Worm (Caenorhabditis elegans) whole organism, L1 larva: Measurements from ENCODE around the gene ppgn-1.
A peak's percentile ranks its signal among the peaks of the same experiment; 100 is the strongest.

Experiments used
- C04F5.9 ChIP-seq: sonication (generic microtip); optimal IDR thresholded peaks from 2 replicates; lab custom pipeline; 2016; ENCODE audit warnings: missing genetic modification characterization, missing compliant biosample characterization
- C16A3.4 ChIP-seq: fragments of 150-350 bp; optimal IDR thresholded peaks from 2 replicates; lab custom pipeline; 2014; ENCODE audit warnings: missing biosample characterization, missing genetic modification characterization
- C34B4.2 ChIP-seq: sonication (generic microtip); optimal IDR thresholded peaks from 2 replicates; lab custom pipeline; 2017; ENCODE audit warnings: mild to moderate bottlenecking, missing genetic modification characterization, missing compliant biosample characterization
- Y116A8C.19 ChIP-seq: sonication (generic microtip); optimal IDR thresholded peaks from 2 replicates; lab custom pipeline; 2016; ENCODE audit warnings: missing compliant biosample characterization, missing genetic modification characterization, borderline replicate concordance
- aly-2 ChIP-seq: fragments of 150-350 bp; optimal IDR thresholded peaks from 2 replicates; lab custom pipeline; 2014; ENCODE audit warnings: missing biosample characterization, missing genetic modification characterization
- blmp-1 ChIP-seq: fragments of 150-350 bp; optimal IDR thresholded peaks from 2 replicates; lab custom pipeline; 2014; ENCODE audit warnings: missing biosample characterization, missing genetic modification characterization
- ceh-8 ChIP-seq: fragments of 200-800 bp; sonication (Bioruptor generic); optimal IDR thresholded peaks from 2 replicates; lab custom pipeline; 2018; ENCODE audit warnings: mild to moderate bottlenecking, missing genetic modification characterization, moderate library complexity, missing compliant biosample characterization
- ceh-82 ChIP-seq, 3 experiments: fragments of 150-350 bp in 1 of 3; sonication (generic microtip) in 2 of 3; optimal IDR thresholded peaks; 2 replicates each; lab custom pipeline; 2014 to 2017; ENCODE audit warnings: missing biosample characterization in 3 of 3, missing genetic modification characterization in 3 of 3
- ceh-88 ChIP-seq: fragments of 200-800 bp; sonication (Bioruptor generic); IDR thresholded peaks from 2 replicates; pipeline ENCODE4 v1.3.6; 2022; ENCODE audit warnings: missing genetic modification characterization, missing compliant biosample characterization
- ces-1 ChIP-seq: fragments of 150-350 bp; optimal IDR thresholded peaks from 2 replicates; lab custom pipeline; 2014; ENCODE audit warnings: missing biosample characterization, missing genetic modification reagents, missing genetic modification characterization
- dsc-1 ChIP-seq: sonication (generic microtip); optimal IDR thresholded peaks from 2 replicates; lab custom pipeline; 2016; ENCODE audit warnings: mild to moderate bottlenecking, missing genetic modification characterization, missing compliant biosample characterization
- efl-3 ChIP-seq: fragments of 200-800 bp; sonication (Bioruptor generic); optimal IDR thresholded peaks from 2 replicates; lab custom pipeline; 2018; ENCODE audit warnings: mild to moderate bottlenecking, missing genetic modification characterization, missing compliant biosample characterization
- egl-13 ChIP-seq: sonication (generic microtip); optimal IDR thresholded peaks from 2 replicates; lab custom pipeline; 2016; ENCODE audit warnings: missing genotype, missing genetic modification reagents, missing genetic modification characterization, missing compliant biosample characterization
- egl-27 ChIP-seq, 2 experiments: fragments of 150-350 bp in 1 of 2; sonication (generic microtip); optimal IDR thresholded peaks; 3 replicates each; lab custom pipeline; 2017 to 2018; ENCODE audit warnings: missing biosample characterization in 2 of 2, missing genetic modification characterization in 2 of 2, missing genetic modification reagents in 2 of 2
- elt-2 ChIP-seq: sonication (generic microtip); optimal IDR thresholded peaks from 2 replicates; lab custom pipeline; 2016; ENCODE audit warnings: missing genetic modification characterization, mild to moderate bottlenecking, inconsistent platforms, missing compliant biosample characterization, missing genetic modification reagents
- fkh-10 ChIP-seq: sonication (generic microtip); optimal IDR thresholded peaks from 2 replicates; lab custom pipeline; 2017; ENCODE audit warnings: missing biosample characterization, missing genetic modification reagents, missing genetic modification characterization
- fkh-4 ChIP-seq: sonication (generic microtip); optimal IDR thresholded peaks from 2 replicates; lab custom pipeline; 2016; ENCODE audit warnings: missing compliant biosample characterization, missing genetic modification characterization, borderline replicate concordance
- fkh-8 ChIP-seq: sonication (generic microtip); optimal IDR thresholded peaks from 2 replicates; lab custom pipeline; 2016; ENCODE audit warnings: mild to moderate bottlenecking, missing genetic modification characterization, missing compliant biosample characterization
- fos-1 ChIP-seq: fragments of 150-350 bp; optimal IDR thresholded peaks from 2 replicates; lab custom pipeline; 2014; ENCODE audit warnings: missing biosample characterization, missing genetic modification characterization
- hlh-17 ChIP-seq: fragments of 200-800 bp; sonication (Bioruptor generic); optimal IDR thresholded peaks from 2 replicates; lab custom pipeline; 2018; ENCODE audit warnings: missing genetic modification characterization, mild to moderate bottlenecking, missing compliant biosample characterization, moderate library complexity, borderline replicate concordance
- hpl-2 ChIP-seq: fragments of 150-350 bp; optimal IDR thresholded peaks from 2 replicates; lab custom pipeline; 2014; ENCODE audit warnings: missing biosample characterization, missing genetic modification reagents, missing genetic modification characterization
- lin-13 ChIP-seq: fragments of 150-350 bp; optimal IDR thresholded peaks from 2 replicates; lab custom pipeline; 2014; ENCODE audit warnings: missing biosample characterization, missing genetic modification reagents, missing genetic modification characterization
- lin-14 ChIP-seq: fragments of 200-800 bp; sonication (Bioruptor generic); optimal IDR thresholded peaks from 2 replicates; lab custom pipeline; 2018; ENCODE audit warnings: mild to moderate bottlenecking, missing genetic modification characterization, moderate library complexity, missing compliant biosample characterization
- lin-35 ChIP-seq, 2 experiments: fragments of 150-350 bp; optimal IDR thresholded peaks; 2 replicates each; lab custom pipeline; 2014; ENCODE audit warnings: missing biosample characterization in 2 of 2, missing genetic modification characterization in 2 of 2, missing genetic modification reagents in 2 of 2
- lsy-2 ChIP-seq, 2 experiments: fragments of 150-350 bp; optimal IDR thresholded peaks; 2 replicates each; lab custom pipeline; 2014; ENCODE audit warnings: missing biosample characterization in 2 of 2, missing genetic modification characterization in 2 of 2
- mab-9 ChIP-seq: fragments of 200-800 bp; sonication (Bioruptor generic); IDR thresholded peaks from 2 replicates; pipeline ENCODE4 v1.3.6; 2022; ENCODE audit warnings: missing genetic modification reagents, missing genetic modification characterization, missing compliant biosample characterization
- mdl-1 ChIP-seq, 2 experiments: fragments of 150-350 bp; optimal IDR thresholded peaks; 2 replicates each; lab custom pipeline; 2014 to 2017; ENCODE audit warnings: missing biosample characterization in 2 of 2, missing genetic modification characterization in 2 of 2, inconsistent platforms in 1 of 2
- mef-2 ChIP-seq: fragments of 150-350 bp; optimal IDR thresholded peaks from 2 replicates; lab custom pipeline; 2014; ENCODE audit warnings: missing biosample characterization, missing genetic modification characterization
- mep-1 ChIP-seq: fragments of 150-350 bp; optimal IDR thresholded peaks from 2 replicates; lab custom pipeline; 2014; ENCODE audit warnings: missing biosample characterization, missing genetic modification characterization
- nhr-47 ChIP-seq: sonication (generic microtip); optimal IDR thresholded peaks from 2 replicates; lab custom pipeline; 2016; ENCODE audit warnings: mild to moderate bottlenecking, missing genetic modification characterization, moderate library complexity, missing compliant biosample characterization
- nhr-76 ChIP-seq: sonication (generic microtip); optimal IDR thresholded peaks from 2 replicates; lab custom pipeline; 2017; ENCODE audit warnings: missing biosample characterization, missing genetic modification characterization
- nhr-84 ChIP-seq: sonication (generic microtip); optimal IDR thresholded peaks from 2 replicates; lab custom pipeline; 2017; ENCODE audit warnings: missing biosample characterization, missing genetic modification characterization
- nhr-85 ChIP-seq: sonication (generic microtip); peaks from one replicate; lab custom pipeline; 2016; ENCODE audit warnings: missing genetic modification characterization, inconsistent platforms, missing compliant biosample characterization
- pag-3 ChIP-seq: sonication (generic microtip); optimal IDR thresholded peaks from 2 replicates; lab custom pipeline; 2017; ENCODE audit warnings: missing genetic modification characterization, mild to moderate bottlenecking, missing compliant biosample characterization, antibody characterized with exemption, borderline replicate concordance; ENCODE audit not compliant: insufficient read depth
- rnt-1 ChIP-seq: sonication (generic microtip); optimal IDR thresholded peaks from 2 replicates; lab custom pipeline; 2016; ENCODE audit warnings: mild to moderate bottlenecking, missing genetic modification characterization, moderate library complexity, missing compliant biosample characterization
- skn-1 ChIP-seq: fragments of 150-350 bp; optimal IDR thresholded peaks from 2 replicates; lab custom pipeline; 2014; ENCODE audit warnings: missing biosample characterization, missing genetic modification characterization
- snpc-4 ChIP-seq: fragments of 150-350 bp; optimal IDR thresholded peaks from 2 replicates; lab custom pipeline; 2014; ENCODE audit warnings: missing biosample characterization, missing genetic modification characterization
- snu-23 ChIP-seq: sonication (generic microtip); optimal IDR thresholded peaks from 2 replicates; lab custom pipeline; 2016; ENCODE audit warnings: missing genetic modification characterization, missing compliant biosample characterization
- sox-4 ChIP-seq: sonication (generic microtip); optimal IDR thresholded peaks from 2 replicates; lab custom pipeline; 2016; ENCODE audit warnings: missing genetic modification characterization, missing compliant biosample characterization
- sup-37 ChIP-seq: fragments of 200-800 bp; sonication (Bioruptor generic); optimal IDR thresholded peaks from 2 replicates; lab custom pipeline; 2018; ENCODE audit warnings: mild to moderate bottlenecking, missing genetic modification characterization, missing compliant biosample characterization
- tbx-2 ChIP-seq: sonication (generic microtip); optimal IDR thresholded peaks from 2 replicates; lab custom pipeline; 2016; ENCODE audit warnings: missing genetic modification characterization, missing compliant biosample characterization
- tlp-1 ChIP-seq: fragments of 150-350 bp; optimal IDR thresholded peaks from 2 replicates; lab custom pipeline; 2014; ENCODE audit warnings: missing biosample characterization, missing genetic modification characterization
- unc-130 ChIP-seq: fragments of 150-350 bp; optimal IDR thresholded peaks from 2 replicates; lab custom pipeline; 2017; ENCODE audit warnings: missing biosample characterization, missing genetic modification characterization, inconsistent platforms
- unc-30 ChIP-seq: sonication (generic microtip); optimal IDR thresholded peaks from 2 replicates; lab custom pipeline; 2017; ENCODE audit warnings: missing biosample characterization, missing genetic modification characterization
- unc-62 ChIP-seq: fragments of 150-350 bp; optimal IDR thresholded peaks from 2 replicates; lab custom pipeline; 2014; ENCODE audit warnings: missing biosample characterization, missing genetic modification reagents, missing genetic modification characterization
- unc-86 ChIP-seq: sonication (generic microtip); optimal IDR thresholded peaks from 2 replicates; lab custom pipeline; 2016; ENCODE audit warnings: missing genetic modification characterization, missing compliant biosample characterization
- unc-98 ChIP-seq: fragments of 200-800 bp; sonication (Bioruptor generic); IDR thresholded peaks from 2 replicates; pipeline ENCODE4 v1.3.6; 2022; ENCODE audit warnings: missing genetic modification characterization, missing compliant biosample characterization
- zip-4 ChIP-seq: fragments of 200-800 bp; sonication (Bioruptor generic); optimal IDR thresholded peaks from 2 replicates; lab custom pipeline; 2018; ENCODE audit warnings: mild to moderate bottlenecking, missing genetic modification characterization, moderate library complexity, missing compliant biosample characterization
- ztf-11 ChIP-seq, 2 experiments: sonication (generic microtip); optimal IDR thresholded peaks; 2 replicates each; lab custom pipeline; 2016 to 2017; ENCODE audit warnings: missing genetic modification characterization in 2 of 2, missing biosample characterization in 1 of 2, missing compliant biosample characterization in 1 of 2

The ppgn-1 gene

DNA sequence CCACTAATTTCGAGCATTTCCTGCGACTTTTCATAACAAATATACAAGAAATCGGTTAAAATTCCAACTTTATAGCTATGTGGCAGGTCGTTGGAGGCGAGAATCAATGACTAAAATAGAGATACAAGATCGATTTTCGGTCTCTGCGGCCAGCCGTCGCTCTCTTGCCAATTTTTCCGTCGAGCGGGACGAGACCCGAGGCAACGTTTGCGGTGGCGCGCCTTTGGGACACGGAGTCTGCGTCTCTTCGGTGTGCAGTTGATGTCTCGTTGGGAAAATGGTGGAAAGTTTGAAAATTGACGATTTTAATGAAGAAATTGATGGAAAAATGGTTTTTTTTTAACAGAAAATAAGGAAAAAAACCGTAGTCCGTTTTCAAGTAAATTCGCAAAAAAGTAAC, 31.9 kb downstream of the ppgn-1 start (continued):
- peak; percentile 11 to 82 (median 29) for TF ChIP-seq ceh-82 (tag; optimal IDR thresholded peaks at IDR 0.05; lab: Kevin White, UChicago)
- TF ChIP-seq C04F5.9 (tag; lab: Kevin White, UChicago), result no peak
- TF ChIP-seq sox-4 (tag; lab: Kevin White, UChicago), result no peak
- no peak for TF ChIP-seq pag-3 (tag; lab: Kevin White, UChicago)
- TF ChIP-seq lsy-2 (tag; optimal IDR thresholded peaks at IDR 0.05; lab: Kevin White, UChicago), result peak; percentile 26 to 69
- peak; percentile 9 for TF ChIP-seq blmp-1 (tag; lab: Kevin White, UChicago)
- no peak for TF ChIP-seq zip-4 (GFP tag; lab: Kevin White, UChicago)
- TF ChIP-seq fos-1 (tag; lab: Kevin White, UChicago), result no peak
- no peak for TF ChIP-seq hlh-17 (GFP tag; lab: Kevin White, UChicago)
- peak; percentile 41 for TF ChIP-seq rnt-1 (tag; lab: Kevin White, UChicago)
- TF ChIP-seq lin-13 (GFP tag; lab: Kevin White, UChicago), result peak; percentile 19
- no peak for TF ChIP-seq snpc-4 (tag; lab: Kevin White, UChicago)
- TF ChIP-seq hpl-2 (GFP tag; lab: Kevin White, UChicago), result no peak
- TF ChIP-seq nhr-76 (tag; lab: Kevin White, UChicago), result no peak
- no peak for TF ChIP-seq unc-86 (tag; lab: Kevin White, UChicago)
- TF ChIP-seq mdl-1 (tag; optimal IDR thresholded peaks at IDR 0.05; lab: Kevin White, UChicago), result peak in 1 of 2 experiments; percentile 29
- TF ChIP-seq mab-9, result no peak
- TF ChIP-seq tlp-1, result no peak
- TF ChIP-seq ces-1 (GFP tag; lab: Kevin White, UChicago), result no peak
- TF ChIP-seq nhr-85, result no peak
- no peak for TF ChIP-seq unc-62 (GFP tag; lab: Kevin White, UChicago)
- no peak for TF ChIP-seq fkh-4
- no peak for TF ChIP-seq elt-2 (tag; lab: Kevin White, UChicago)
- TF ChIP-seq mep-1 (tag; lab: Kevin White, UChicago), result peak; percentile 16
- peak; percentile 22 for TF ChIP-seq tbx-2 (tag; lab: Kevin White, UChicago)
- no peak for TF ChIP-seq skn-1 (tag; lab: Kevin White, UChicago)
- TF ChIP-seq ztf-11 (tag; optimal IDR thresholded peaks at IDR 0.05; lab: Kevin White, UChicago), result no peak
- TF ChIP-seq efl-3 (GFP tag; lab: Kevin White, UChicago), result no peak
- peak; percentile 84 for TF ChIP-seq snu-23 (GFP tag; lab: Kevin White, UChicago)
- no peak for TF ChIP-seq egl-13 (tag; lab: Kevin White, UChicago)
- TF ChIP-seq aly-2 (tag; lab: Kevin White, UChicago), result no peak
- TF ChIP-seq fkh-10 (GFP tag; lab: Kevin White, UChicago), result no peak
- no peak for TF ChIP-seq sup-37 (GFP tag; lab: Kevin White, UChicago)
- TF ChIP-seq unc-130 (tag; lab: Kevin White, UChicago), result no peak
- no peak for TF ChIP-seq C34B4.2 (tag; lab: Kevin White, UChicago)
- no peak for TF ChIP-seq dsc-1 (tag; lab: Kevin White, UChicago)
- TF ChIP-seq Y116A8C.19 (tag; lab: Kevin White, UChicago), result no peak
- no peak for TF ChIP-seq egl-27 (tag; optimal IDR thresholded peaks at IDR 0.05; lab: Kevin White, UChicago)
- no peak for TF ChIP-seq unc-98 (GFP tag; lab: Robert Waterston, UW)
- peak; percentile 81 to 92 for TF ChIP-seq lin-35 (GFP tag; optimal IDR thresholded peaks at IDR 0.05; lab: Kevin White, UChicago)
- peak; percentile 43 for TF ChIP-seq nhr-47
- no peak for TF ChIP-seq fkh-8 (tag; lab: Kevin White, UChicago)
- TF ChIP-seq C16A3.4 (tag; lab: Kevin White, UChicago), result peak; percentile 42
- no peak for TF ChIP-seq ceh-8
- no peak for TF ChIP-seq unc-30 (tag; lab: Kevin White, UChicago)
- TF ChIP-seq nhr-84 (tag; lab: Kevin White, UChicago), result no peak
- TF ChIP-seq mef-2 (tag; lab: Kevin White, UChicago), result no peak
- peak; percentile 83 for TF ChIP-seq lin-14 (GFP tag; lab: Kevin White, UChicago)
- TF ChIP-seq ceh-88, result 0 out of 2 replicates have a peak, but pooled peaks have one; percentile 12
